Worm (Caenorhabditis elegans): ENCODE data around the gene Y75B8A.39.

ce11 chrIII:12299259-12299658, 13.7 kb upstream of the Y75B8A.39 start:
- TF ChIP-seq snpc-4 (GFP tag; optimal IDR thresholded peaks at IDR 0.05) (no peak), snpc-4 (tag; optimal IDR thresholded peaks at IDR 0.05) (no peak), unc-62 (GFP tag; optimal IDR thresholded peaks at IDR 0.05) (no peak), sptf-2 (GFP tag; optimal IDR thresholded peaks at IDR 0.05) (no peak), ets-4 (GFP tag; optimal IDR thresholded peaks at IDR 0.05) (no peak), pha-4 (tag; optimal IDR thresholded peaks at IDR 0.05) (no peak), madf-3 (GFP tag; IDR thresholded peaks at IDR 0.05) (no peak), sea-2 (GFP tag; IDR thresholded peaks at IDR 0.05) (no peak), ztf-22 (GFP tag; optimal IDR thresholded peaks at IDR 0.05) (no peak), ceh-91 (GFP tag; IDR thresholded peaks at IDR 0.05) (no peak), ama-1 (optimal IDR thresholded peaks at IDR 0.05) (no peak), ama-1 (GFP tag; optimal IDR thresholded peaks at IDR 0.05) (no peak), lin-26 (GFP tag; IDR thresholded peaks at IDR 0.05) (no peak), rec-8 (tag; optimal IDR thresholded peaks at IDR 0.05) (no peak), ceh-40 (GFP tag; IDR thresholded peaks at IDR 0.05) (no peak)

Data from whole organism, young adult.